Fruit fly (Drosophila melanogaster) whole organism, embryonic: ENCODE results near the gene CG13297.

ENCODE experiments used
- Ada2b ChIP-seq: fragments of 200-800 bp; sonication (Bioruptor generic); IDR thresholded peaks from 2 replicates; pipeline ENCODE4 v1.3.6; 2022; ENCODE audit warnings: missing biosample characterization, missing genetic modification characterization
- Awh ChIP-seq: fragments of 200-800 bp; sonication (Bioruptor generic); IDR thresholded peaks from 2 replicates; pipeline ENCODE4, ENCODE4 v1.3.6; 2022; ENCODE audit warnings: missing biosample characterization, missing genetic modification characterization
- Blimp-1 ChIP-seq: fragments of 200-800 bp; sonication (Bioruptor generic); optimal IDR thresholded peaks from 3 replicates; lab custom pipeline; 2018; ENCODE audit warnings: missing biosample characterization, missing genetic modification characterization, mild to moderate bottlenecking, moderate library complexity, missing genetic modification reagents
- CG10321 ChIP-seq: fragments of 200-800 bp; sonication (Bioruptor generic); IDR thresholded peaks from 2 replicates; pipeline ENCODE4 v1.3.6; 2022; ENCODE audit warnings: missing biosample characterization, missing genetic modification characterization
- CG12659 ChIP-seq: fragments of 200-800 bp; sonication (Bioruptor generic); optimal IDR thresholded peaks from 3 replicates; lab custom pipeline; 2017; ENCODE audit warnings: mild to moderate bottlenecking, missing biosample characterization, missing genetic modification reagents, missing genetic modification characterization
- CG12769 ChIP-seq: fragments of 200-800 bp; sonication (Bioruptor generic); optimal IDR thresholded peaks from 2 replicates; lab custom pipeline; 2019; ENCODE audit warnings: missing biosample characterization, mild to moderate bottlenecking, missing genetic modification characterization, moderate library complexity
- CG13424 ChIP-seq: fragments of 200-800 bp; sonication (Bioruptor generic); optimal IDR thresholded peaks from 2 replicates; lab custom pipeline; 2019; ENCODE audit warnings: missing biosample characterization, mild to moderate bottlenecking, missing genetic modification characterization, moderate library complexity
- CG13894 ChIP-seq: fragments of 200-800 bp; sonication (Bioruptor generic); optimal IDR thresholded peaks from 3 replicates; lab custom pipeline; 2018; ENCODE audit warnings: missing biosample characterization, mild to moderate bottlenecking, missing genetic modification characterization, moderate library complexity
- CG32772 ChIP-seq: fragments of 200-800 bp; sonication (Bioruptor generic); IDR thresholded peaks from 2 replicates; pipeline ENCODE4 v1.3.6; 2022; ENCODE audit warnings: missing biosample characterization, missing genetic modification characterization
- CoRest ChIP-seq: fragments of 200-800 bp; sonication (Bioruptor generic); optimal IDR thresholded peaks from 3 replicates; lab custom pipeline; 2018; ENCODE audit warnings: missing biosample characterization, mild to moderate bottlenecking, missing genetic modification characterization, moderate library complexity
- Dbx ChIP-seq: fragments of 200-800 bp; sonication (Bioruptor generic); IDR thresholded peaks from 3 replicates; pipeline ENCODE4 v1.3.6; 2022; ENCODE audit warnings: missing biosample characterization, missing genetic modification characterization
- Dfd ChIP-seq, 2 experiments: fragments of >200 bp; optimal IDR thresholded peaks; 2 replicates each; lab custom pipeline; 2017; ENCODE audit warnings: missing biosample characterization in 2 of 2, missing genetic modification characterization in 2 of 2
- Dp ChIP-seq: fragments of 200-800 bp; sonication (Bioruptor generic); optimal IDR thresholded peaks from 2 replicates; lab custom pipeline; 2018; ENCODE audit warnings: missing biosample characterization, mild to moderate bottlenecking, missing genetic modification characterization, moderate library complexity
- Ets65A ChIP-seq: fragments of 200-800 bp; sonication (Bioruptor generic); peaks from one replicate; lab custom pipeline; 2016; ENCODE audit warnings: missing biosample characterization, missing genetic modification characterization
- MTF-1 ChIP-seq: fragments of 200-800 bp; sonication (Bioruptor generic); optimal IDR thresholded peaks from 2 replicates; lab custom pipeline; 2018; ENCODE audit warnings: missing biosample characterization, mild to moderate bottlenecking, missing genetic modification characterization, borderline replicate concordance
- Max ChIP-seq: fragments of 200-800 bp; sonication (Bioruptor generic); optimal IDR thresholded peaks from 2 replicates; lab custom pipeline; 2016; ENCODE audit warnings: missing biosample characterization, mild to moderate bottlenecking, missing genetic modification characterization
- Neu2 ChIP-seq: fragments of 200-800 bp; sonication (Bioruptor generic); optimal IDR thresholded peaks from 3 replicates; lab custom pipeline; 2016; ENCODE audit warnings: missing biosample characterization, missing genetic modification characterization, borderline replicate concordance
- Pdp1 ChIP-seq, 2 experiments: fragments of 200-800 bp; sonication (Bioruptor generic); optimal IDR thresholded peaks; 3 replicates each; lab custom pipeline; 2016; ENCODE audit warnings: missing biosample characterization in 2 of 2, missing genetic modification characterization in 2 of 2, mild to moderate bottlenecking in 1 of 2, moderate library complexity in 1 of 2
- Ptx1 ChIP-seq: fragments of 200-800 bp; sonication (Bioruptor generic); IDR thresholded peaks from 2 replicates; pipeline ENCODE4 v1.3.6; 2022; ENCODE audit warnings: missing biosample characterization, missing genetic modification characterization
- Rx ChIP-seq: fragments of 200-800 bp; sonication (Bioruptor generic); IDR thresholded peaks from 2 replicates; pipeline ENCODE4 v1.3.6; 2022; ENCODE audit warnings: missing biosample characterization, missing genetic modification characterization
- Scr ChIP-seq: fragments of 200-800 bp; sonication (Bioruptor generic); IDR thresholded peaks from 2 replicates; pipeline ENCODE4 v1.3.6; 2022; ENCODE audit warnings: missing biosample characterization, missing genetic modification characterization; ENCODE audit not compliant: partially characterized antibody
- Six4 ChIP-seq: fragments of 200-800 bp; sonication (Bioruptor generic); optimal IDR thresholded peaks from 2 replicates; lab custom pipeline; 2016; ENCODE audit warnings: missing biosample characterization, missing genetic modification characterization
- Stat92E ChIP-seq, 3 experiments: fragments of >200 bp in 2 of 3; fragments of 200-800 bp in 1 of 3; sonication (Bioruptor generic) in 1 of 3; optimal IDR thresholded peaks; 2 replicates each; lab custom pipeline; 2017 to 2019; ENCODE audit warnings: missing biosample characterization in 3 of 3, missing genetic modification characterization in 3 of 3, mild to moderate bottlenecking in 1 of 3, moderate library complexity in 1 of 3
- Taf1 ChIP-seq: fragments of 200-800 bp; sonication (Bioruptor generic); IDR thresholded peaks from 2 replicates; pipeline ENCODE4 v1.3.6; 2022; ENCODE audit warnings: missing biosample characterization, missing genetic modification characterization
- abd-A ChIP-seq: fragments of 200-800 bp; sonication (Bioruptor generic); optimal IDR thresholded peaks from 3 replicates; lab custom pipeline; 2019; ENCODE audit warnings: missing biosample characterization, mild to moderate bottlenecking, missing genetic modification characterization, moderate library complexity
- amos ChIP-seq: fragments of 200-800 bp; sonication (Bioruptor generic); IDR thresholded peaks from 2 replicates; pipeline ENCODE4 v1.3.6; 2022; ENCODE audit warnings: missing biosample characterization, missing genetic modification characterization; ENCODE audit not compliant: partially characterized antibody
- chinmo ChIP-seq: fragments of 200-800 bp; sonication (Bioruptor generic); IDR thresholded peaks from 4 replicates; pipeline ENCODE4 v1.3.6; 2022; ENCODE audit warnings: missing biosample characterization, missing genetic modification characterization; ENCODE audit not compliant: partially characterized antibody
- ci ChIP-seq: fragments of 200-800 bp; sonication (Bioruptor generic); IDR thresholded peaks from 3 replicates; pipeline ENCODE4 v1.3.6; 2022; ENCODE audit warnings: missing biosample characterization, missing genetic modification characterization
- cwo ChIP-seq: fragments of 200-800 bp; sonication (Bioruptor generic); optimal IDR thresholded peaks from 3 replicates; lab custom pipeline; 2017; ENCODE audit warnings: missing biosample characterization, missing genetic modification characterization, mild to moderate bottlenecking, moderate library complexity, missing genetic modification reagents
- fu2 ChIP-seq: fragments of 200-800 bp; sonication (Bioruptor generic); optimal IDR thresholded peaks from 2 replicates; lab custom pipeline; 2016; ENCODE audit warnings: missing biosample characterization, missing genetic modification characterization
- insv ChIP-seq, 2 experiments: fragments of 200-800 bp; sonication (Bioruptor generic); optimal IDR thresholded peaks; 3 replicates each; lab custom pipeline; 2016 to 2018; ENCODE audit warnings: missing biosample characterization in 2 of 2, missing genetic modification characterization in 2 of 2
- ken ChIP-seq: fragments of 200-800 bp; sonication (Bioruptor generic); IDR thresholded peaks from 3 replicates; pipeline ENCODE4 v1.3.6; 2022; ENCODE audit warnings: missing biosample characterization, missing genetic modification characterization
- nau ChIP-seq: fragments of 200-800 bp; sonication (Bioruptor generic); optimal IDR thresholded peaks from 3 replicates; lab custom pipeline; 2017; ENCODE audit warnings: missing biosample characterization, mild to moderate bottlenecking, missing genetic modification characterization, missing genetic modification reagents
- org-1 ChIP-seq: fragments of 200-800 bp; sonication (Bioruptor generic); optimal IDR thresholded peaks from 2 replicates; lab custom pipeline; 2017; ENCODE audit warnings: missing biosample characterization, missing genetic modification characterization
- ranshi ChIP-seq: fragments of 200-800 bp; sonication (Bioruptor generic); IDR thresholded peaks from 2 replicates; pipeline ENCODE4 v1.3.6; 2022; ENCODE audit warnings: missing biosample characterization, missing genetic modification characterization
- sd ChIP-seq: fragments of 200-800 bp; sonication (Bioruptor generic); optimal IDR thresholded peaks from 3 replicates; lab custom pipeline; 2018; ENCODE audit warnings: missing biosample characterization, mild to moderate bottlenecking, missing genetic modification characterization, moderate library complexity
- sens ChIP-seq: fragments of 200-800 bp; sonication (Bioruptor generic); peaks from one replicate; lab custom pipeline; 2016; ENCODE audit warnings: missing biosample characterization, missing genetic modification characterization
- sisA ChIP-seq: fragments of 200-800 bp; sonication (Bioruptor generic); IDR thresholded peaks from 2 replicates; pipeline ENCODE4 v1.3.6; 2022; ENCODE audit warnings: missing biosample characterization, missing genetic modification characterization
- ssp ChIP-seq: fragments of 200-800 bp; sonication (Bioruptor generic); IDR thresholded peaks from 2 replicates; pipeline ENCODE4 v1.3.6; 2022; ENCODE audit warnings: missing biosample characterization, missing genetic modification characterization
- toy ChIP-seq: fragments of 200-800 bp; sonication (Bioruptor generic); IDR thresholded peaks from 2 replicates; pipeline ENCODE4 v1.3.6; 2022; ENCODE audit warnings: missing biosample characterization, missing genetic modification characterization
- vvl ChIP-seq: fragments of 200-800 bp; sonication (Bioruptor generic); IDR thresholded peaks from 2 replicates; pipeline ENCODE4 v1.3.6; 2022; ENCODE audit warnings: missing biosample characterization, missing genetic modification characterization

The CG13297 gene

dm6 chr3L:6144769-6145220, 12.4 kb downstream of the CG13297 start, which contains the start of gene Lcp65Ac:
Gene Lcp65Ac, plus strand, starts transcription at chr3L:6144819.
- TF ChIP-seq Dbx (0 out of 3 replicates have a peak, but pooled peaks have one; percentile 6), Dp (GFP tag; lab: Kevin White, UChicago) (no peak), Ets65A (GFP tag; lab: Kevin White, UChicago) (peak; percentile 93)

dm6 chr3L:6143188-6143755, 13.9 kb downstream of the CG13297 start, which contains the start of gene Lcp65Ad:
Gene Lcp65Ad, plus strand, starts transcription at chr3L:6143395.
- TF ChIP-seq Blimp-1 (GFP tag; lab: Kevin White, UChicago) (peak; percentile 25), Ets65A (GFP tag; lab: Kevin White, UChicago) (peak; percentile 85), CG13424 (no peak)

dm6 chr3L:6142313-6142712, 14.9 kb downstream of the CG13297 start, which contains the start of gene Cpr65Aw:
Gene Cpr65Aw, minus strand, starts transcription at chr3L:6142413.
- TF ChIP-seq CG32772 (GFP tag; lab: Robert Waterston, UW) (no peak), MTF-1 (GFP tag; lab: Kevin White, UChicago) (no peak), ci (no peak), Stat92E (GFP tag; optimal IDR thresholded peaks at IDR 0.05; lab: Kevin White, UChicago) (no peak), ranshi (GFP tag; lab: Robert Waterston, UW) (no peak), fu2 (GFP tag; lab: Kevin White, UChicago) (no peak), Neu2 (GFP tag; lab: Kevin White, UChicago) (no peak), Ada2b (GFP tag; lab: Robert Waterston, UW) (no peak), org-1 (GFP tag; lab: Kevin White, UChicago) (no peak), Rx (GFP tag; lab: Robert Waterston, UW) (no peak)

- TF ChIP-seq toy, result no peak
- TF ChIP-seq ken (GFP tag; lab: Robert Waterston, UW), result no peak
- peak; percentile 70; the same call in 1 of the 2 replicates for TF ChIP-seq vvl (GFP tag; lab: Robert Waterston, UW)
- TF ChIP-seq CG13894 (tag; lab: Kevin White, UChicago), result peak; percentile 78
- TF ChIP-seq sd (tag; lab: Kevin White, UChicago), result peak; percentile 35
- peak; percentile 28 for TF ChIP-seq sens (GFP tag; lab: Kevin White, UChicago)
- TF ChIP-seq chinmo (GFP tag; lab: Robert Waterston, UW), result peak; percentile 90
- no peak for TF ChIP-seq sisA (GFP tag; lab: Robert Waterston, UW)
- peak; percentile 64 for TF ChIP-seq CG12769
- TF ChIP-seq cwo (GFP tag; lab: Kevin White, UChicago), result peak; percentile 52
- TF ChIP-seq Awh, result no peak
- peak; percentile 81 for TF ChIP-seq abd-A (tag; lab: Kevin White, UChicago)
- peak; percentile 17 for TF ChIP-seq Blimp-1 (GFP tag; lab: Kevin White, UChicago)
- no peak for TF ChIP-seq nau (GFP tag; lab: Kevin White, UChicago)
- peak in 1 of 2 experiments; percentile 65 for TF ChIP-seq Pdp1 (GFP tag; optimal IDR thresholded peaks at IDR 0.05; lab: Kevin White, UChicago)
These were observed 15.6 kb downstream of the CG13297 start for dm6 chr3L:6141538-6141937.

- TF ChIP-seq insv (GFP tag; optimal IDR thresholded peaks at IDR 0.05; lab: Kevin White, UChicago), result no peak
- peak; percentile 4 for TF ChIP-seq CG12659 (GFP tag; lab: Kevin White, UChicago)
- TF ChIP-seq Taf1 (GFP tag; lab: Robert Waterston, UW), result no peak
- no peak for TF ChIP-seq Six4 (GFP tag; lab: Kevin White, UChicago)
- peak; percentile 7 for TF ChIP-seq Ets65A (GFP tag; lab: Kevin White, UChicago)
- no peak for TF ChIP-seq amos
- TF ChIP-seq CoRest (tag; lab: Kevin White, UChicago), result no peak
- no peak for TF ChIP-seq Dfd (GFP tag; optimal IDR thresholded peaks at IDR 0.05; lab: Kevin White, UChicago)
- no peak for TF ChIP-seq CG10321
- TF ChIP-seq Ptx1 (GFP tag; lab: Robert Waterston, UW), result peak; percentile 26; the same call in 1 of the 2 replicates
- no peak for TF ChIP-seq ssp (GFP tag; lab: Robert Waterston, UW)
- no peak for TF ChIP-seq Scr
- no peak for TF ChIP-seq Max
These were observed 16.3 kb downstream of the CG13297 start for dm6 chr3L:6140771-6141472.
